Worm (Caenorhabditis elegans) whole organism, L4 larva: Measurements from ENCODE around the gene M05D6.2.

Experiments used
- F37D6.2 ChIP-seq: sonication (generic microtip); optimal IDR thresholded peaks from 2 replicates; lab custom pipeline; 2016; ENCODE audit warnings: mild to moderate bottlenecking, missing genetic modification characterization, missing compliant biosample characterization
- R02D3.7 ChIP-seq: fragments of 150-350 bp; sonication (generic microtip); optimal IDR thresholded peaks from 3 replicates; lab custom pipeline; 2014; ENCODE audit warnings: missing biosample characterization, missing genetic modification characterization
- T26A8.4 ChIP-seq: fragments of 200-800 bp; sonication (Bioruptor generic); IDR thresholded peaks from 2 replicates; pipeline ENCODE4 v1.3.6; 2022; ENCODE audit warnings: missing genetic modification characterization, missing compliant biosample characterization
- Y105C5A.15 ChIP-seq: fragments of 200-800 bp; sonication (Bioruptor generic); IDR thresholded peaks from 2 replicates; pipeline ENCODE4 v1.3.6; 2022; ENCODE audit warnings: missing genetic modification characterization, missing compliant biosample characterization
- Y48G9A.11 ChIP-seq: fragments of 200-800 bp; sonication (Bioruptor generic); IDR thresholded peaks from 2 replicates; pipeline ENCODE4 v1.3.6; 2022; ENCODE audit warnings: missing genetic modification reagents, missing genetic modification characterization, missing compliant biosample characterization
- ZK337.2 ChIP-seq: fragments of 200-800 bp; sonication (Bioruptor generic); IDR thresholded peaks from 2 replicates; pipeline ENCODE4 v1.3.6; 2022; ENCODE audit warnings: missing genetic modification reagents, missing genetic modification characterization, missing compliant biosample characterization
- aha-1 ChIP-seq: fragments of 150-350 bp; peaks from one replicate; lab custom pipeline; 2014; ENCODE audit warnings: missing biosample characterization, missing genetic modification characterization
- aly-2 ChIP-seq: sonication (generic microtip); optimal IDR thresholded peaks from 2 replicates; lab custom pipeline; 2018; ENCODE audit warnings: missing biosample characterization, missing genetic modification characterization
- ama-1 ChIP-seq: fragments of 150-350 bp; optimal IDR thresholded peaks from 2 replicates; lab custom pipeline; 2014; ENCODE audit warnings: inconsistent platforms, mixed read lengths
- ceh-44 ChIP-seq: fragments of 200-800 bp; sonication (Bioruptor generic); IDR thresholded peaks from 2 replicates; pipeline ENCODE4 v1.3.6; 2022; ENCODE audit warnings: missing genetic modification reagents, missing genetic modification characterization, missing compliant biosample characterization
- daf-16 ChIP-seq, 3 experiments: sonication (generic microtip); optimal IDR thresholded peaks; 2 replicates each; lab custom pipeline; 2016 to 2017; ENCODE audit warnings: missing genetic modification characterization in 3 of 3, missing genetic modification reagents in 3 of 3, mild to moderate bottlenecking in 2 of 3, missing compliant biosample characterization in 2 of 3, missing biosample characterization in 1 of 3, moderate library complexity in 1 of 3
- daf-19 ChIP-seq: fragments of 200-800 bp; sonication (Bioruptor generic); conservative IDR thresholded peaks from 2 replicates; pipeline ENCODE4 v1.3.6; 2022; ENCODE audit warnings: missing genetic modification characterization, missing compliant biosample characterization
- duxl-1 ChIP-seq: sonication (generic microtip); optimal IDR thresholded peaks from 2 replicates; lab custom pipeline; 2016; ENCODE audit warnings: mild to moderate bottlenecking, missing genetic modification characterization, moderate library complexity, missing compliant biosample characterization; ENCODE audit not compliant: poor library complexity
- hif-1 ChIP-seq, 2 experiments: sonication (generic microtip); optimal IDR thresholded peaks; 2 replicates each; lab custom pipeline; 2016 to 2017; ENCODE audit warnings: missing compliant biosample characterization in 2 of 2, missing genetic modification characterization in 2 of 2, missing genetic modification reagents in 2 of 2, missing genotype in 2 of 2, mild to moderate bottlenecking in 1 of 2
- lin-38 ChIP-seq: fragments of 200-800 bp; sonication (Bioruptor generic); IDR thresholded peaks from 2 replicates; pipeline ENCODE4 v1.3.6; 2022; ENCODE audit warnings: missing genetic modification reagents, missing genetic modification characterization, missing compliant biosample characterization
- lir-3 ChIP-seq: sonication (generic microtip); optimal IDR thresholded peaks from 2 replicates; lab custom pipeline; 2016; ENCODE audit warnings: mild to moderate bottlenecking, missing genetic modification characterization, missing compliant biosample characterization
- madf-5 ChIP-seq, 2 experiments: fragments of 200-800 bp; sonication (Bioruptor generic); IDR thresholded peaks; 2 replicates each; pipeline ENCODE4 v1.3.6; 2022; ENCODE audit warnings: missing compliant biosample characterization in 2 of 2, missing genetic modification characterization in 2 of 2
- mdl-1 ChIP-seq, 2 experiments: fragments of 150-350 bp in 1 of 2; sonication (generic microtip) in 1 of 2; optimal IDR thresholded peaks; 2 replicates each; lab custom pipeline; 2014 to 2017; ENCODE audit warnings: missing biosample characterization in 2 of 2, missing genetic modification characterization in 2 of 2
- mdt-29 ChIP-seq: fragments of 200-800 bp; sonication (Bioruptor generic); IDR thresholded peaks from 2 replicates; pipeline ENCODE4 v1.3.6; 2022; ENCODE audit warnings: missing genetic modification reagents, missing genetic modification characterization, missing compliant biosample characterization
- nhr-28 ChIP-seq: fragments of 150-350 bp; optimal IDR thresholded peaks from 2 replicates; lab custom pipeline; 2014; ENCODE audit warnings: missing biosample characterization, missing genetic modification characterization
- nhr-41 ChIP-seq: fragments of 200-800 bp; sonication (Bioruptor generic); IDR thresholded peaks from 2 replicates; pipeline ENCODE4 v1.3.6; 2022; ENCODE audit warnings: missing genetic modification reagents, missing genetic modification characterization, missing compliant biosample characterization
- nhr-42 ChIP-seq: fragments of 200-800 bp; sonication (Bioruptor generic); IDR thresholded peaks from 2 replicates; pipeline ENCODE4 v1.3.6; 2022; ENCODE audit warnings: missing genetic modification characterization, missing compliant biosample characterization
- nhr-6 ChIP-seq: fragments of 150-350 bp; optimal IDR thresholded peaks from 2 replicates; lab custom pipeline; 2014; ENCODE audit warnings: missing biosample characterization, missing genetic modification characterization
- rbr-2 ChIP-seq: sonication (generic microtip); optimal IDR thresholded peaks from 2 replicates; lab custom pipeline; 2016; ENCODE audit warnings: missing genotype, missing genetic modification characterization, missing compliant biosample characterization
- saeg-2 ChIP-seq: fragments of 200-800 bp; sonication (Bioruptor generic); IDR thresholded peaks from 2 replicates; pipeline ENCODE4 v1.3.6; 2022; ENCODE audit warnings: missing genetic modification reagents, missing genetic modification characterization, missing compliant biosample characterization
- sdz-12 ChIP-seq: fragments of 200-800 bp; sonication (Bioruptor generic); optimal IDR thresholded peaks from 2 replicates; lab custom pipeline; 2018; ENCODE audit warnings: mild to moderate bottlenecking, missing genetic modification characterization, missing compliant biosample characterization
- skn-1 ChIP-seq: fragments of 150-350 bp; optimal IDR thresholded peaks from 2 replicates; lab custom pipeline; 2014; ENCODE audit warnings: missing biosample characterization, missing genetic modification characterization
- snpc-4 ChIP-seq: fragments of 150-350 bp; optimal IDR thresholded peaks from 2 replicates; lab custom pipeline; 2014; ENCODE audit warnings: missing biosample characterization, missing genetic modification characterization
- spr-1 ChIP-seq: sonication (generic microtip); optimal IDR thresholded peaks from 2 replicates; lab custom pipeline; 2016; ENCODE audit warnings: mild to moderate bottlenecking, missing genetic modification characterization, missing compliant biosample characterization
- unc-39 ChIP-seq: sonication (generic microtip); optimal IDR thresholded peaks from 2 replicates; lab custom pipeline; 2017; ENCODE audit warnings: missing biosample characterization, missing genetic modification characterization
- unc-62 ChIP-seq, 3 experiments: fragments of 150-350 bp in 1 of 3; sonication (generic microtip); optimal IDR thresholded peaks in 2 of 3; peaks in 1 of 3; 1 replicate in 1 of 3; 2 replicates in 2 of 3; lab custom pipeline; 2014 to 2017; ENCODE audit warnings: missing biosample characterization in 3 of 3, missing genetic modification characterization in 3 of 3, missing genetic modification reagents in 3 of 3, missing genotype in 1 of 3
- vab-7 ChIP-seq: fragments of 200-800 bp; sonication (Bioruptor generic); IDR thresholded peaks from 2 replicates; pipeline ENCODE4 v1.3.6; 2022; ENCODE audit warnings: missing genetic modification reagents, missing genetic modification characterization, missing compliant biosample characterization

Gene M05D6.2

ce11 chrII:8431954-8432353 is 36.0 kb upstream of the M05D6.2 start, which contains the start of gene acp-2:
Gene acp-2, minus strand, starts transcription at chrII:8432054.
- TF ChIP-seq F37D6.2 (tag; lab: Kevin White, UChicago), result no peak
- TF ChIP-seq lir-3 (tag; lab: Kevin White, UChicago), result no peak
- no peak for TF ChIP-seq ZK337.2 (GFP tag; lab: Robert Waterston, UW)
- no peak for TF ChIP-seq Y48G9A.11 (GFP tag; lab: Robert Waterston, UW)
- no peak for TF ChIP-seq nhr-42 (GFP tag; lab: Robert Waterston, UW)
- no peak for TF ChIP-seq nhr-41 (GFP tag; lab: Robert Waterston, UW)
- no peak for TF ChIP-seq vab-7 (GFP tag; lab: Robert Waterston, UW)
- TF ChIP-seq aha-1 (tag; lab: Kevin White, UChicago), result no peak
- no peak for TF ChIP-seq Y105C5A.15 (GFP tag; lab: Robert Waterston, UW)
- no peak for TF ChIP-seq aly-2
- no peak for TF ChIP-seq mdl-1 (tag; optimal IDR thresholded peaks at IDR 0.05; lab: Kevin White, UChicago)

ce11 chrII:8435005-8435404 is 32.9 kb upstream of the M05D6.2 start, which contains the start of gene acp-4:
Gene acp-4, minus strand, starts transcription at chrII:8435105.
- TF ChIP-seq hif-1 (tag; optimal IDR thresholded peaks at IDR 0.05; lab: Kevin White, UChicago), result no peak
- TF ChIP-seq T26A8.4 (GFP tag; lab: Robert Waterston, UW), result no peak
- no peak for TF ChIP-seq aly-2
- no peak for TF ChIP-seq lin-38 (GFP tag; lab: Robert Waterston, UW)
- no peak for TF ChIP-seq skn-1 (tag; lab: Kevin White, UChicago)
- TF ChIP-seq ceh-44 (GFP tag; lab: Robert Waterston, UW), result no peak
- no peak for TF ChIP-seq nhr-6 (tag; lab: Kevin White, UChicago)
- TF ChIP-seq daf-16 (GFP tag; optimal IDR thresholded peaks at IDR 0.05; lab: Kevin White, UChicago), result no peak
- no peak for TF ChIP-seq daf-16 (tag; optimal IDR thresholded peaks at IDR 0.05; lab: Kevin White, UChicago)
- TF ChIP-seq madf-5 (GFP tag; IDR thresholded peaks at IDR 0.05; lab: Robert Waterston, UW), result no peak
- TF ChIP-seq spr-1 (tag; lab: Kevin White, UChicago), result no peak
- TF ChIP-seq ama-1 (lab: Kevin White, UChicago), result no peak

ce11 chrII:8437035-8437434 is 30.9 kb upstream of the M05D6.2 start, which contains the start of gene acp-3:
Gene acp-3, minus strand, starts transcription at chrII:8437135.
- TF ChIP-seq R02D3.7 (tag; lab: Kevin White, UChicago), result no peak
- no peak for TF ChIP-seq sdz-12 (GFP tag; lab: Kevin White, UChicago)
- TF ChIP-seq unc-39 (tag; lab: Kevin White, UChicago), result no peak
- TF ChIP-seq unc-62 (GFP tag; optimal IDR thresholded peaks at IDR 0.05 in 1 of 2; lab: Kevin White, UChicago), result peak in 1 of 2 experiments; percentile 68
- no peak for TF ChIP-seq unc-62 (tag; optimal IDR thresholded peaks at IDR 0.05; lab: Kevin White, UChicago)
- no peak for TF ChIP-seq daf-19 (GFP tag; lab: Robert Waterston, UW)
- no peak for TF ChIP-seq aly-2
- peak; percentile 84 for TF ChIP-seq aha-1 (tag; lab: Kevin White, UChicago)
- no peak for TF ChIP-seq duxl-1 (tag; lab: Kevin White, UChicago)

- TF ChIP-seq rbr-2 (tag; lab: Kevin White, UChicago) (no peak), snpc-4 (tag; lab: Kevin White, UChicago) (no peak), nhr-28 (tag; lab: Kevin White, UChicago) (peak; percentile 91), unc-62 (GFP tag; optimal IDR thresholded peaks at IDR 0.05 in 1 of 2; lab: Kevin White, UChicago) (peak in 1 of 2 experiments; percentile 13), unc-62 (tag; optimal IDR thresholded peaks at IDR 0.05; lab: Kevin White, UChicago) (no peak), hif-1 (tag; optimal IDR thresholded peaks at IDR 0.05; lab: Kevin White, UChicago) (no peak), mdt-29 (GFP tag; lab: Robert Waterston, UW) (no peak), saeg-2 (GFP tag; lab: Robert Waterston, UW) (no peak), mdl-1 (tag; optimal IDR thresholded peaks at IDR 0.05; lab: Kevin White, UChicago) (no peak)
- TF ChIP-seq, all 104 proteins: peak for 2
These were observed 29.1 kb upstream of the M05D6.2 start, which contains the start of gene lips-10 for ce11 chrII:8438791-8439287. Gene lips-10, plus strand, starts transcription at chrII:8439168.
